Fruit fly (Drosophila melanogaster): ENCODE results near the gene CG11417.

Gene CG11417

DNA sequence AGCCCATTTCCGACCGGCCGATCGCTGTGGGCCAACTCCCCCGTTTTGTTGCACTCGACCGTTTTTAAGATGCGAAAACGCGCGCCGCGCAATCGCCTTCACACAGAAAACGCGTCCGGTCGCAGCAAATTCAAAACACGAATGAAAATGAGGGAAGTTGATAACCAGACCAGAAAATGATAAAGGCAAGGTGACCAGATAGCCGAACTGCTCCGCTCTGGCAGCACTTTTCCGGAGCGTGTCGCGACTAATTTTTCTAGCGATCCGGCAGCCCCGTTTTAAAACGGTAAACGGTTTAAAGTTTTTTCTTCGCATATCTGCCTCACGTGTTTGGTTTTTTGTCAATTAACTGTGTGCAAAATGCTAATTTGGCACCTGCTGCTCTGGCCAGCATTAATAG, 31.6 kb upstream of the CG11417 start, which contains the start of gene DAAM (continued):
- TF ChIP-seq jigr1 (GFP tag; IDR thresholded peaks at IDR 0.05): no peak
- peak in 1 of 2 experiments; percentile 55 for TF ChIP-seq Hr51 (GFP tag; optimal IDR thresholded peaks at IDR 0.05)
- TF ChIP-seq Xbp1 (GFP tag; optimal IDR thresholded peaks at IDR 0.05): peak; percentile 20
- TF ChIP-seq CG4820 (GFP tag; optimal IDR thresholded peaks at IDR 0.05): no peak
- TF ChIP-seq CG10274 (GFP tag; optimal IDR thresholded peaks at IDR 0.05): no peak
- TF ChIP-seq Ets65A (GFP tag): peak; percentile 99
- TF ChIP-seq Meics (GFP tag; optimal IDR thresholded peaks at IDR 0.05): peak; percentile 70
- no peak for TF ChIP-seq CG6272 (GFP tag; IDR thresholded peaks at IDR 0.05)
- TF ChIP-seq CG9609 (GFP tag; optimal IDR thresholded peaks at IDR 0.05): peak; percentile 20
- no peak for TF ChIP-seq cad (GFP tag; optimal IDR thresholded peaks at IDR 0.05)
- peak; percentile 36 for TF ChIP-seq chn (GFP tag; optimal IDR thresholded peaks at IDR 0.05)
- peak; percentile 82 for TF ChIP-seq stwl (tag; optimal IDR thresholded peaks at IDR 0.05)
- TF ChIP-seq her (GFP tag; optimal IDR thresholded peaks at IDR 0.05): peak; percentile 44
- no peak for TF ChIP-seq otp (GFP tag; IDR thresholded peaks at IDR 0.05)
- peak in 1 of 2 experiments; percentile 4 for TF ChIP-seq bsh (GFP tag; optimal IDR thresholded peaks at IDR 0.05)
- peak; percentile 9 for TF ChIP-seq CG1233 (GFP tag; optimal IDR thresholded peaks at IDR 0.05)
- TF ChIP-seq Ptx1 (GFP tag; IDR thresholded peaks at IDR 0.05): no peak
- peak; percentile 75 for TF ChIP-seq hkb (optimal IDR thresholded peaks at IDR 0.05)
- peak; percentile 34; the same call in 1 of the 2 replicates for TF ChIP-seq hkb (GFP tag; IDR thresholded peaks at IDR 0.05)
- no peak for TF ChIP-seq Trl (optimal IDR thresholded peaks at IDR 0.05)
- peak; percentile 3 for TF ChIP-seq Trl (GFP tag; optimal IDR thresholded peaks at IDR 0.05)
- TF ChIP-seq CG3995 (GFP tag; optimal IDR thresholded peaks at IDR 0.05): peak; percentile 25
- TF ChIP-seq Neu2 (GFP tag; optimal IDR thresholded peaks at IDR 0.05; ENCODE audit: borderline replicate concordance): no peak
- no peak for TF ChIP-seq CG16815 (GFP tag; optimal IDR thresholded peaks at IDR 0.05)
- TF ChIP-seq CoRest (tag; optimal IDR thresholded peaks at IDR 0.05): peak; percentile 63
- TF ChIP-seq maf-S (GFP tag; optimal IDR thresholded peaks at IDR 0.05): no peak
- peak; percentile 47 for TF ChIP-seq CG12391 (tag; optimal IDR thresholded peaks at IDR 0.05)
- peak; percentile 51 for TF ChIP-seq CG4328 (GFP tag; optimal IDR thresholded peaks at IDR 0.05)
- TF ChIP-seq CG9215 (GFP tag; IDR thresholded peaks at IDR 0.05): no peak; the same call in 1 of the 2 replicates

DNA sequence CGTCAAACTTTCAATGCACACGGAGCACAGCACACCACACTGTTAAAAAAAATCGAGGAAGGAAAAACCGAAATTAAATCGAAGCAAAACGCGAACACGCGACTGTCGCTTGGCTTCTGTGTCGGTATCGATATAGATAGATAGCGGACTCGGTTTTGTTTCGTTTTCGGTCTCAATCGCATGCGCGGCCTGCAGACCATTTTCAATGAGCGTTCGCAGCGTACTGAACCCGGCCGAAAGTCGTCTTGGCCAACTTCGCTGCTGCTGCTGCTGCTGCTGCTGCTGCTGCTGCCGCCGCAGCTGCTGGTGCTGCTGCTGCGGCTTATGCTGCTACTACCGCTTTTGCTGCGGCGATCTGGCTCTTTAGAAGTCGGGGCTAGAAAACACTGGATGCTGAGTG, 15.8 kb upstream of the CG11417 start:
- TF ChIP-seq CG8924 (tag; optimal IDR thresholded peaks at IDR 0.05): no peak
- no peak for TF ChIP-seq pan (optimal IDR thresholded peaks at IDR 0.05)
- TF ChIP-seq pan (GFP tag; optimal IDR thresholded peaks at IDR 0.05 in 1 of 2, IDR thresholded peaks at IDR 0.05 in 1 of 2): peak in 1 of 2 experiments; percentile 15
- TF ChIP-seq vvl (GFP tag; IDR thresholded peaks at IDR 0.05): peak; percentile 6; the same call in 1 of the 2 replicates
- no peak for TF ChIP-seq CG18764 (GFP tag; optimal IDR thresholded peaks at IDR 0.05)
- TF ChIP-seq chinmo (GFP tag; IDR thresholded peaks at IDR 0.05; ENCODE audit: partially characterized antibody): 0 out of 4 replicates have a peak, but pooled peaks have one; percentile 53
- TF ChIP-seq CG11696 (GFP tag; IDR thresholded peaks at IDR 0.05): no peak
- TF ChIP-seq CG5245 (GFP tag; optimal IDR thresholded peaks at IDR 0.05): no peak
- no peak for TF ChIP-seq Oaz (GFP tag; IDR thresholded peaks at IDR 0.05)
- no peak for TF ChIP-seq zen (tag; optimal IDR thresholded peaks at IDR 0.05)
- TF ChIP-seq Sox102F (GFP tag; optimal IDR thresholded peaks at IDR 0.05): no peak
- no peak for TF ChIP-seq CG10462 (GFP tag; optimal IDR thresholded peaks at IDR 0.05)
- no peak for TF ChIP-seq crol (GFP tag; IDR thresholded peaks at IDR 0.05)
- no peak for TF ChIP-seq Elba2 (GFP tag; optimal IDR thresholded peaks at IDR 0.05)
- TF ChIP-seq Trl (optimal IDR thresholded peaks at IDR 0.05): no peak
- no peak for TF ChIP-seq Trl (GFP tag; optimal IDR thresholded peaks at IDR 0.05)
- 0 out of 3 replicates have a peak, but pooled peaks have one; percentile 31 for TF ChIP-seq sr (GFP tag; IDR thresholded peaks at IDR 0.05)
- no peak for TF ChIP-seq CG7839 (tag; optimal IDR thresholded peaks at IDR 0.05)
- peak; percentile 21 for TF ChIP-seq CG12769 (tag; optimal IDR thresholded peaks at IDR 0.05)
- TF ChIP-seq CG14441 (GFP tag; IDR thresholded peaks at IDR 0.05): no peak
- no peak for TF ChIP-seq CG14710 (tag; optimal IDR thresholded peaks at IDR 0.05)
- TF ChIP-seq CG12942 (GFP tag; optimal IDR thresholded peaks at IDR 0.05): no peak
- TF ChIP-seq Fer2 (tag; optimal IDR thresholded peaks at IDR 0.05): no peak
- no peak for TF ChIP-seq Abd-B (GFP tag; optimal IDR thresholded peaks at IDR 0.05)
- TF ChIP-seq CG13894 (tag; optimal IDR thresholded peaks at IDR 0.05): no peak
- TF ChIP-seq Neu2 (GFP tag; optimal IDR thresholded peaks at IDR 0.05; ENCODE audit: borderline replicate concordance): no peak
